Worm (Caenorhabditis elegans) whole organism, L4 larva: ENCODE results near the gene pgph-2.

ENCODE experiments used
- F37D6.2 ChIP-seq: sonication (generic microtip); optimal IDR thresholded peaks from 2 replicates; lab custom pipeline; 2016; ENCODE audit warnings: mild to moderate bottlenecking, missing genetic modification characterization, missing compliant biosample characterization
- F44E2.7 ChIP-seq: fragments of 200-800 bp; sonication (Bioruptor generic); IDR thresholded peaks from 2 replicates; pipeline ENCODE4 v2.1.2; 2022; ENCODE audit warnings: missing genetic modification characterization, missing compliant biosample characterization
- Y48G9A.11 ChIP-seq: fragments of 200-800 bp; sonication (Bioruptor generic); IDR thresholded peaks from 2 replicates; pipeline ENCODE4 v1.3.6; 2022; ENCODE audit warnings: missing genetic modification reagents, missing genetic modification characterization, missing compliant biosample characterization
- Y75B8A.6 ChIP-seq: fragments of 200-800 bp; sonication (Bioruptor generic); IDR thresholded peaks from 2 replicates; pipeline ENCODE4 v1.3.6; 2022; ENCODE audit warnings: missing genetic modification reagents, missing genetic modification characterization, missing compliant biosample characterization
- ZK337.2 ChIP-seq: fragments of 200-800 bp; sonication (Bioruptor generic); IDR thresholded peaks from 2 replicates; pipeline ENCODE4 v1.3.6; 2022; ENCODE audit warnings: missing genetic modification reagents, missing genetic modification characterization, missing compliant biosample characterization
- aha-1 ChIP-seq: fragments of 150-350 bp; peaks from one replicate; lab custom pipeline; 2014; ENCODE audit warnings: missing biosample characterization, missing genetic modification characterization
- arid-1 ChIP-seq: fragments of 200-800 bp; sonication (Bioruptor generic); conservative IDR thresholded peaks from 2 replicates; pipeline ENCODE4 v1.3.6; 2022; ENCODE audit warnings: missing genetic modification reagents, missing genetic modification characterization, missing compliant biosample characterization
- ceh-20 ChIP-seq: fragments of 200-800 bp; sonication (Bioruptor generic); IDR thresholded peaks from 2 replicates; pipeline ENCODE4 v1.3.6; 2022; ENCODE audit warnings: missing genetic modification reagents, missing genetic modification characterization, missing compliant biosample characterization
- ceh-32 ChIP-seq: sonication (generic microtip); optimal IDR thresholded peaks from 2 replicates; lab custom pipeline; 2016; ENCODE audit warnings: mild to moderate bottlenecking, missing genetic modification characterization, missing compliant biosample characterization; ENCODE audit not compliant: poor library complexity
- ctbp-1 ChIP-seq: fragments of 200-800 bp; sonication (Bioruptor generic); IDR thresholded peaks from 2 replicates; pipeline ENCODE4 v1.3.6; 2022; ENCODE audit warnings: missing genetic modification reagents, missing genetic modification characterization, missing compliant biosample characterization
- daf-8 ChIP-seq: fragments of 200-800 bp; sonication (Bioruptor generic); IDR thresholded peaks from 2 replicates; pipeline ENCODE4 v1.3.6; 2022; ENCODE audit warnings: missing genetic modification characterization, missing compliant biosample characterization
- dmd-6 ChIP-seq: fragments of 200-800 bp; sonication (Bioruptor generic); IDR thresholded peaks from 2 replicates; pipeline ENCODE4 v1.3.6; 2022; ENCODE audit warnings: missing genetic modification reagents, missing genetic modification characterization, missing compliant biosample characterization
- dmd-9 ChIP-seq: fragments of 200-800 bp; sonication (Bioruptor generic); IDR thresholded peaks from 2 replicates; pipeline ENCODE4 v1.3.6; 2022; ENCODE audit warnings: missing genetic modification reagents, missing genetic modification characterization, missing compliant biosample characterization
- dve-1 ChIP-seq: sonication (generic microtip); optimal IDR thresholded peaks from 2 replicates; lab custom pipeline; 2017; ENCODE audit warnings: antibody characterized with exemption, mild to moderate bottlenecking, missing genetic modification characterization, missing compliant biosample characterization; ENCODE audit not compliant: insufficient read depth
- fkh-10 ChIP-seq: fragments of 150-350 bp; optimal IDR thresholded peaks from 2 replicates; lab custom pipeline; 2014; ENCODE audit warnings: missing biosample characterization, missing genetic modification reagents, missing genetic modification characterization
- gei-8 ChIP-seq: fragments of 200-800 bp; sonication (Bioruptor generic); optimal IDR thresholded peaks from 2 replicates; lab custom pipeline; 2018; ENCODE audit warnings: mild to moderate bottlenecking, missing genetic modification characterization, missing compliant biosample characterization
- hif-1 ChIP-seq, 2 experiments: sonication (generic microtip); optimal IDR thresholded peaks; 2 replicates each; lab custom pipeline; 2016 to 2017; ENCODE audit warnings: missing compliant biosample characterization in 2 of 2, missing genetic modification characterization in 2 of 2, missing genetic modification reagents in 2 of 2, missing genotype in 2 of 2, mild to moderate bottlenecking in 1 of 2
- hlh-11 ChIP-seq: fragments of 200-800 bp; sonication (Bioruptor generic); optimal IDR thresholded peaks from 2 replicates; lab custom pipeline; 2018; ENCODE audit warnings: mild to moderate bottlenecking, missing genetic modification characterization, missing compliant biosample characterization
- hlh-30 ChIP-seq: sonication (generic microtip); optimal IDR thresholded peaks from 2 replicates; lab custom pipeline; 2017; ENCODE audit warnings: antibody characterized with exemption, mild to moderate bottlenecking, missing genetic modification characterization, missing compliant biosample characterization; ENCODE audit not compliant: insufficient read depth
- lim-7 ChIP-seq: fragments of 200-800 bp; sonication (Bioruptor generic); IDR thresholded peaks from 2 replicates; pipeline ENCODE4 v1.3.6; 2022; ENCODE audit warnings: missing genetic modification characterization, missing compliant biosample characterization
- lin-13 ChIP-seq: fragments of 150-350 bp; optimal IDR thresholded peaks from 2 replicates; lab custom pipeline; 2014; ENCODE audit warnings: missing biosample characterization, missing genetic modification reagents, missing genetic modification characterization
- lin-15B ChIP-seq: fragments of 150-350 bp; sonication (generic microtip); optimal IDR thresholded peaks from 3 replicates; lab custom pipeline; 2014; ENCODE audit warnings: missing biosample characterization, missing genetic modification characterization
- lin-29 ChIP-seq: fragments of 200-800 bp; sonication (Bioruptor generic); IDR thresholded peaks from 2 replicates; pipeline ENCODE4 v1.3.6; 2022; ENCODE audit warnings: missing genetic modification reagents, missing genetic modification characterization, missing compliant biosample characterization
- lin-38 ChIP-seq: fragments of 200-800 bp; sonication (Bioruptor generic); IDR thresholded peaks from 2 replicates; pipeline ENCODE4 v1.3.6; 2022; ENCODE audit warnings: missing genetic modification reagents, missing genetic modification characterization, missing compliant biosample characterization
- mdl-1 ChIP-seq, 2 experiments: fragments of 150-350 bp in 1 of 2; sonication (generic microtip) in 1 of 2; optimal IDR thresholded peaks; 2 replicates each; lab custom pipeline; 2014 to 2017; ENCODE audit warnings: missing biosample characterization in 2 of 2, missing genetic modification characterization in 2 of 2
- mes-2 ChIP-seq: sonication (generic microtip); optimal IDR thresholded peaks from 2 replicates; lab custom pipeline; 2016; ENCODE audit warnings: missing genotype, mild to moderate bottlenecking, missing genetic modification characterization, missing compliant biosample characterization; ENCODE audit not compliant: poor library complexity, severe bottlenecking
- mxl-2 ChIP-seq: fragments of 200-800 bp; sonication (Bioruptor generic); conservative IDR thresholded peaks from 2 replicates; pipeline ENCODE4 v1.3.6; 2022; ENCODE audit warnings: missing genetic modification reagents, missing genetic modification characterization, missing compliant biosample characterization
- nhr-10 ChIP-seq: fragments of 150-350 bp; optimal IDR thresholded peaks from 2 replicates; lab custom pipeline; 2014; ENCODE audit warnings: missing biosample characterization, missing genetic modification characterization
- nhr-102 ChIP-seq: sonication (generic microtip); optimal IDR thresholded peaks from 2 replicates; lab custom pipeline; 2016; ENCODE audit warnings: mild to moderate bottlenecking, missing genetic modification characterization, moderate library complexity, missing compliant biosample characterization
- nhr-237 ChIP-seq: sonication (generic microtip); optimal IDR thresholded peaks from 2 replicates; lab custom pipeline; 2017; ENCODE audit warnings: missing biosample characterization, missing genetic modification characterization
- nhr-28 ChIP-seq: fragments of 150-350 bp; optimal IDR thresholded peaks from 2 replicates; lab custom pipeline; 2014; ENCODE audit warnings: missing biosample characterization, missing genetic modification characterization
- nhr-41 ChIP-seq: fragments of 200-800 bp; sonication (Bioruptor generic); IDR thresholded peaks from 2 replicates; pipeline ENCODE4 v1.3.6; 2022; ENCODE audit warnings: missing genetic modification reagents, missing genetic modification characterization, missing compliant biosample characterization
- rbr-2 ChIP-seq: sonication (generic microtip); optimal IDR thresholded peaks from 2 replicates; lab custom pipeline; 2016; ENCODE audit warnings: missing genotype, missing genetic modification characterization, missing compliant biosample characterization
- set-16 ChIP-seq: fragments of 200-800 bp; sonication (Bioruptor generic); IDR thresholded peaks from 2 replicates; pipeline ENCODE4 v1.3.6; 2022; ENCODE audit warnings: missing genetic modification reagents, missing genetic modification characterization, missing compliant biosample characterization
- snpc-1.2 ChIP-seq: fragments of 200-800 bp; sonication (Bioruptor generic); IDR thresholded peaks from 2 replicates; pipeline ENCODE4 v1.3.6; 2022; ENCODE audit warnings: missing genetic modification reagents, missing genetic modification characterization, missing compliant biosample characterization
- snpc-4 ChIP-seq: fragments of 150-350 bp; optimal IDR thresholded peaks from 2 replicates; lab custom pipeline; 2014; ENCODE audit warnings: missing biosample characterization, missing genetic modification characterization
- unc-130 ChIP-seq: sonication (generic microtip); optimal IDR thresholded peaks from 2 replicates; lab custom pipeline; 2016; ENCODE audit warnings: missing genetic modification reagents, missing genetic modification characterization, missing compliant biosample characterization
- unc-62 ChIP-seq, 3 experiments: fragments of 150-350 bp in 1 of 3; sonication (generic microtip); optimal IDR thresholded peaks in 2 of 3; peaks in 1 of 3; 1 replicate in 1 of 3; 2 replicates in 2 of 3; lab custom pipeline; 2014 to 2017; ENCODE audit warnings: missing biosample characterization in 3 of 3, missing genetic modification characterization in 3 of 3, missing genetic modification reagents in 3 of 3, missing genotype in 1 of 3
- zfp-3 ChIP-seq: fragments of 200-800 bp; sonication (Bioruptor generic); conservative IDR thresholded peaks from 2 replicates; pipeline ENCODE4 v1.3.6; 2022; ENCODE audit warnings: missing genetic modification reagents, missing genetic modification characterization, missing compliant biosample characterization
- ztf-11 ChIP-seq: fragments of 150-350 bp; optimal IDR thresholded peaks from 2 replicates; lab custom pipeline; 2014; ENCODE audit warnings: missing biosample characterization, missing genetic modification characterization

pgph-2 gene

DNA sequence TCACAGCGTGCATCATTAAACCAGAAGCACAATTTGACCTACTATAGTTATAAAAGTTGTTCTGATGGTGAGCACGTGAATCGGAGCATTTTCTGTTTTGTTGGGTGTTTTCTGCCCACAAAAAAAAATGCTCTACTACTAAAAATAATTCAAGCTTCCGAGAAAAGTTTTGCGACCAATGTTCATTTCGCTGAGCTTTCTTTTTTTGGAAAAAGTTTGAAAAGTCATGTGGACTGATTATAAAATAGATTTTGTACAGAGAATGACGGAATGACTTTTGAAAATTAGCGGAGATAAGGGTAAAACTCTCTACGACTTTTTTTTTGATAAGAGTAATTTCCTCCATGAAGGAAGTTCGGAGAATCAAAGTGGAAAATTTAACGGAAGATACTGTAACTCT lies 4.6 kb downstream of the pgph-2 start (continued):
- TF ChIP-seq mdl-1 (tag; optimal IDR thresholded peaks at IDR 0.05; lab: Kevin White, UChicago) = peak in 1 of 2 experiments; percentile 16

ce11 chrV:5769999-5770398 lies 5.1 kb downstream of the pgph-2 start:
- no peak for TF ChIP-seq lin-15B
- peak; percentile 38; the same call in 1 of the 2 replicates for TF ChIP-seq dmd-6
- TF ChIP-seq Y75B8A.6 (GFP tag; lab: Robert Waterston, UW) = no peak
- TF ChIP-seq arid-1 (GFP tag; lab: Robert Waterston, UW) = no peak
- TF ChIP-seq mxl-2 (GFP tag; lab: Robert Waterston, UW) = peak; percentile 80
- TF ChIP-seq mes-2 = peak; percentile 33
- no peak for TF ChIP-seq ceh-20 (GFP tag; lab: Robert Waterston, UW)
- no peak for TF ChIP-seq dve-1 (tag; lab: Kevin White, UChicago)
- TF ChIP-seq nhr-28 (tag; lab: Kevin White, UChicago) = no peak
- TF ChIP-seq ctbp-1 (GFP tag; lab: Robert Waterston, UW) = no peak
- TF ChIP-seq nhr-102 (tag; lab: Kevin White, UChicago) = no peak
- TF ChIP-seq, all 104 proteins: peak for 3

DNA sequence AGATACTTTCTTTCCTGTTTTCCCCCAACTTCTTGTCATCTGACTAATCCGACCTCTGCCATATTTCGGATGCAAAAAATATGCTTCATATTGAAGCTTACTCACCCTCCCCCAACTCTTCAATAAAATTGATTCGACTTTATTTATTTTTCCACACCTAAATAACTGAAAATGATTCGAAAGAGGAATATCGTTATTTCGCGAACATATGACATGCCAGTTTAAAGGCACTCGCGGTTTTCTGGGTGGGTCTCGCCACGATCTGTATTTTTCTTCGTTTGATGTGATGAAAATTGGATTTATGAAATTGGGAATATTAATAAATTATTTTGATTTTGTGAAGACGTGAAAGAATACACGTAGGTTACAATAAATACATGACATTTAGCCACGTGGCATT lies 6.7 kb downstream of the pgph-2 start, which contains the start of gene F44E7.3:
Gene F44E7.3, plus strand, starts transcription at position 319 of the 400 bp plus-strand sequence.
- peak; percentile 14 for TF ChIP-seq mes-2
- peak; percentile 2 for TF ChIP-seq hlh-11
- no peak for TF ChIP-seq mdl-1 (tag; optimal IDR thresholded peaks at IDR 0.05; lab: Kevin White, UChicago)
- no peak for TF ChIP-seq nhr-10 (tag; lab: Kevin White, UChicago)
- peak; percentile 73 for TF ChIP-seq aha-1
- peak; percentile 36; the same call in 1 of the 2 replicates for TF ChIP-seq lin-38 (GFP tag; lab: Robert Waterston, UW)
- no peak for TF ChIP-seq lin-29 (GFP tag; lab: Robert Waterston, UW)
- no peak for TF ChIP-seq hif-1 (tag; optimal IDR thresholded peaks at IDR 0.05; lab: Kevin White, UChicago)
- TF ChIP-seq lin-13 (GFP tag; lab: Kevin White, UChicago) = no peak
- peak in 1 of 2 experiments; percentile 59 for TF ChIP-seq unc-62 (GFP tag; optimal IDR thresholded peaks at IDR 0.05 in 1 of 2; lab: Kevin White, UChicago)
- no peak for TF ChIP-seq unc-62 (tag; optimal IDR thresholded peaks at IDR 0.05; lab: Kevin White, UChicago)

ce11 chrV:5772503-5772902 lies 7.6 kb downstream of the pgph-2 start:
- TF ChIP-seq hif-1 (tag; optimal IDR thresholded peaks at IDR 0.05; lab: Kevin White, UChicago) = no peak
- no peak for TF ChIP-seq fkh-10 (GFP tag; lab: Kevin White, UChicago)
- no peak for TF ChIP-seq snpc-4 (tag; lab: Kevin White, UChicago)
- no peak for TF ChIP-seq zfp-3
- TF ChIP-seq gei-8 (GFP tag; lab: Kevin White, UChicago) = no peak
- TF ChIP-seq nhr-237 (tag; lab: Kevin White, UChicago) = no peak
- TF ChIP-seq hlh-30 (tag; lab: Kevin White, UChicago) = no peak
- TF ChIP-seq F37D6.2 = no peak
- TF ChIP-seq nhr-102 (tag; lab: Kevin White, UChicago) = no peak
- TF ChIP-seq ztf-11 (tag; lab: Kevin White, UChicago) = no peak
- TF ChIP-seq dmd-9 (GFP tag; lab: Robert Waterston, UW) = no peak
- no peak for TF ChIP-seq snpc-1.2 (GFP tag; lab: Robert Waterston, UW)
- TF ChIP-seq ZK337.2 (GFP tag; lab: Robert Waterston, UW) = no peak
- no peak for TF ChIP-seq daf-8
- no peak for TF ChIP-seq ctbp-1 (GFP tag; lab: Robert Waterston, UW)

DNA sequence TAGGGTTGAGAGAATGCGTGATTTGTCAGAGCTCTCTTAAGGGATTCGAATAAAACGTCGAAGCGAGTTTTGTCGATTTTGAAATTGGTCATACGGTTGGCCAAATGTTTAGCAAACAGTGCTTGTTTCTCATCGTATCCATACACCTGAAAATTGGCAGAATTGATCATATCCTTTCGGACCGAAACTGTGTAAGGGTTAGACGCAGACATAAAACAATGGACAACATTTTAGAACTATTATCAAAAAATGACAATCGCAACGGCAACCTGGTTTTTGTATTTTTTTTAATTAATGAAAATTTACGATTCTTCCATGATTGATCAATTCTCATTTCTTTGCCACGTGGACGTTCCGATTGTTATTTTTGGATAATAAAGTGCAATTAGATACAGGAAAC lies 9.2 kb downstream of the pgph-2 start:
- TF ChIP-seq ceh-32 (tag; lab: Kevin White, UChicago) (no peak), F44E2.7 (GFP tag; lab: Robert Waterston, UW) (no peak), nhr-41 (no peak), Y48G9A.11 (GFP tag; lab: Robert Waterston, UW) (no peak), set-16 (no peak), unc-130 (no peak), arid-1 (GFP tag; lab: Robert Waterston, UW) (no peak), hlh-30 (tag; lab: Kevin White, UChicago) (no peak), rbr-2 (no peak), lim-7 (GFP tag; lab: Robert Waterston, UW) (no peak)
